Fruit fly (Drosophila melanogaster) whole organism, larva: ENCODE measurements around the gene Axs.

Experiments used
- noc ChIP-seq: fragments of 200-800 bp; sonication (Bioruptor generic); optimal IDR thresholded peaks from 3 replicates; lab custom pipeline; 2019; ENCODE audit warnings: missing biosample characterization, mild to moderate bottlenecking, missing genetic modification characterization, moderate library complexity

Axs gene

DNA sequence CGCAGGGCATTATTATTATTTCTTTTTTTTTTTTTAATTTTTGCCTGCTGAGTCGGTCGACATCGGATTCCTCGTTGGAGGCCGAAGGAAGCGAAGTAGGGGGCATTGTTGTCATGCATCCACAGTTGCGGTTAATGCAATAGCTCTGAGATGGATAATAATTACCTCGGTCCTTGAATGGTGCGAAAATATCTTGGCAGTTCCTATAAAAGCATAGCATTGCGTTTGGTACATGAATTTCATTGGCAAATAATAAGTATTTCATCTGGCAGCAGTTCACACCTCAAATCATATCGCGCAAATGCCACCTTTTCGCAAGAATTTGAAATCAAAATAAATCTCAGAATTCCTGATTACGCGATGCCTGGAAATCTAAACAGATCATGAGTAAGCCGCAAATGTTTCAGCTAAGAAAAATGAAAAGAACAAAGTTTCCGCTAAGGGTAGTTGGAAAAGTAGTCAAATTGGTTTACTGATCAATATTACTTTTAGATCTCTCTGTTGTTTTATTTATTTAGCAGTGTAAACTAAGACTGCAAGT, 36.5 kb downstream of the Axs start:
- no peak for TF ChIP-seq noc (tag; lab: Kevin White, UChicago)

DNA sequence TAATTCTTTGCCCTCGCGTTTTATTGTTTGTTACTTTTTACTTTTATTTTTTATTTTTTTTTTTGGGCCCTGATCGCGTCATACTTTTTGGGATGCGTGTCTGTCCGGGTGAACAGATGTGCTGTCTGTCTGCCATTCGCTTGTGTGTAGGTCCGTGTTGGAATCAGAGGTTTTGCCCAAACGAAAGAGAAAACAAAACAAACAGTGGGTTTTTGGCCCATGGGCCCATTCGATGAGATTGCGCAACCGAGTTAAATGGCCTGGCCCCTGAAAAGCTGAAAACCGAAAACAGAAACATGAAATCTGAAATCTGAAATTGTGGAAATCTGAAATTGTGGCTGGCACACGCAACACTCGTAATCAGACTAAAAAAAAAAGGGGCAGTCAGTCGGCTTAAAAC, 38.2 kb downstream of the Axs start:
- no peak for TF ChIP-seq noc (tag; lab: Kevin White, UChicago)

DNA sequence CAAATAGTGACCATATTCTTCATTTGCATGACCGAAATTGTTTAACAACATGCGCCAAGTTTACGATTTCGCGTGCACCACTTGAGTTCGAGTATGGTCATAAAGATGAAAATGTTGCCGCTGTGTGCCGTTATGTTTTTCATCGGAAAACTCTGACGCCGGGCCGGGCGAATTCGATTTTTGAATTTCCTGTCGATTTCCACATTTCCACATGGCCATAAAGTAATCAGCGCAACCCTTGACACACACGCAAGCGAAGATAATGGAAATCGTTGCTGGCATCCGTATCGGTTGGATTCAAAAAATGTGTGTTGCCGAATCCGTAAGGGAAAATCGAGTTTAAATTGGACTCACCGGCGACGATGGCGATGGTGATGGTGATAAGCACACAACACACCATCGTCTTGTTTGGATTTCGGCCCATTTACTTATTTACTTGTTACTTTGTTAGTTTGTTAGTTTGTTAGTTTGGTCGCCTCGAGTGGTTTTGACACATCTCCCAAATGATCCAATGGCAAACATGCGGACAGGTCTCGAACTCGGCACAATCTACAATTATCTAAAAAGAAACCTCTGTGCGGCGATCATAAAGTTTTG, 39.1 kb downstream of the Axs start:
- no peak for TF ChIP-seq noc (tag; lab: Kevin White, UChicago)

DNA sequence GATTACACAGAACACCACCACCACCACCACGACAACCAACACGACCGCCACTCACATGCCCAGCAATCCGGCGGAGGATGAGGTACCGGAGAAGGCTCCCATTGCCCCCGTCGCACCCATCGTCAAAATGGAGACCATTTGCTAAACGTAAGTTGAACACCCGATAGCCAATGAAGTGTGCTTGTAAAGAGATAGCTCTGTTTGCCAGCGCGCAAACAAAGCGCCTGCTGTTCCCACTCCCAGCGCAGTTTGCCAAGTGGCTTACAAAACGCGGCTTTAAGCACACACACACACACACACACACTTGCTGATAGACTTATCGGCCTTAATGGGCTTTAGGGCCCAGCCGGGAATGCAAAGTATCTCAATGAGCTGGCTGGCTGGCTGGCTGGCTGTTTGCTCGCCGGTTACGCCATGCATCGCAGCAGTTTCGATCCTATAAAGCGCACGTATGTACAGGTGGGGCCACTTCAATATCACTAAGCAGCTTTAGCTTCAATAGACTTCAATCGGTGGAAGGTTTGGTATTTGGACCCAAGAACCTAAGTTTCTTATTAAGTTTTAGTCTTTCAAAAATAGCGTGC, 40.2 kb downstream of the Axs start:
- no peak for TF ChIP-seq noc (tag; lab: Kevin White, UChicago)

DNA sequence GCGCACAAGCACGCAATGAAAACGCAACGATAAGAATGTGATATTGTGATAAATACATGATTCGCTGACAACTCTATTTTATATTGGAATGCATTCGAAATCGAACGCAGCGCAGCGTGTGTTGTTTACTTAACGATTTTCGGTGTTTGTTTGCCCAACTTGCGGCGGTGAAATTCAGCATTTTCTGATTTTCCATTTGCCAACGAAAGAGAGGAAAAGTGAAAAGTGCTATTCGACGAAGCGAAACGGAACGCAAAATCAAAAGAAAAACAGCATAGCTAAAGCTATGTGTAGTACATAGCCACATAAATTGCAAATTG, 42.6 kb downstream of the Axs start:
- TF ChIP-seq noc (tag; lab: Kevin White, UChicago), result no peak

DNA sequence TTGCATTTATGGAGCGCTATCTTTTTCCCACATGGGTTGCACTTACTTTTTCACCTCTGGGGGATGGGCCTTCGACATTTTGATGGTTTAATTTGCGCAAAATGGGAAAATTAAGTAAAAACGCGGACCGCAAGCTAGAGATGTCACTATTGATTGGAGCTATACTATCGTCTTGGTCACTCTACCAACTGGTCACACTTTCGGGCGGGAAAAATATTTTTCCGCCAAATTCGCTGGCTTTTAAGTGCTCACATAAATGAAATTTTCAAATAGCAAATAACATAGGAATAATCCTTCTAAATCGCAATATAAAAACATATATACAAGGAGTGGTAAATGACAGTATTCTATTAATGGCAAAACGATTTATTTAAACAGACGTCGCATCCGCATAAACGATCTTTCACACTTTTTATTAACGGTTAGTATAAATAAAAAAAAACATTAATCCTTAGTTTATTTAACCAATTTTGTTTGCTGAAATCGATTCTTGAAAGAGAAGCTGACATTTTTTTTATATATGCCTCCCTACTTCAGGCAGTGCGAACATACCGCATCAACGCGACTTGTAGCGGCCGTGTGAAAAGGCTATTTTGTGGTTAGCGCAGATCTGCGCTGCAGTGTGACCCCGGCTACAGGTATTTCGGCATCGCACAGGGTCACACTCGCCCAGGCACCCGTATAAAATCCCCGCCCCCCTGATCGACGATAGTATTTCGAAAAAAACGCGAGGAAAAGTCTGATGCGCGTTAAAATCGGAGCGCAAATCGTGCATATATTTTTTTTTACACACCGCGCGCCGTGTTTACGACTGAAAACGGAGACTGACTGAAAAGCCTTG, 43.2 kb downstream of the Axs start, which contains the start of the genes SNRPG and mthl1:
TSS of gene SNRPG (minus strand) at position 160 of the 841 bp plus-strand sequence.
TSS of gene mthl1 (plus strand) at position 709 of the 841 bp plus-strand sequence.
- TF ChIP-seq noc (tag; lab: Kevin White, UChicago), result no peak

DNA sequence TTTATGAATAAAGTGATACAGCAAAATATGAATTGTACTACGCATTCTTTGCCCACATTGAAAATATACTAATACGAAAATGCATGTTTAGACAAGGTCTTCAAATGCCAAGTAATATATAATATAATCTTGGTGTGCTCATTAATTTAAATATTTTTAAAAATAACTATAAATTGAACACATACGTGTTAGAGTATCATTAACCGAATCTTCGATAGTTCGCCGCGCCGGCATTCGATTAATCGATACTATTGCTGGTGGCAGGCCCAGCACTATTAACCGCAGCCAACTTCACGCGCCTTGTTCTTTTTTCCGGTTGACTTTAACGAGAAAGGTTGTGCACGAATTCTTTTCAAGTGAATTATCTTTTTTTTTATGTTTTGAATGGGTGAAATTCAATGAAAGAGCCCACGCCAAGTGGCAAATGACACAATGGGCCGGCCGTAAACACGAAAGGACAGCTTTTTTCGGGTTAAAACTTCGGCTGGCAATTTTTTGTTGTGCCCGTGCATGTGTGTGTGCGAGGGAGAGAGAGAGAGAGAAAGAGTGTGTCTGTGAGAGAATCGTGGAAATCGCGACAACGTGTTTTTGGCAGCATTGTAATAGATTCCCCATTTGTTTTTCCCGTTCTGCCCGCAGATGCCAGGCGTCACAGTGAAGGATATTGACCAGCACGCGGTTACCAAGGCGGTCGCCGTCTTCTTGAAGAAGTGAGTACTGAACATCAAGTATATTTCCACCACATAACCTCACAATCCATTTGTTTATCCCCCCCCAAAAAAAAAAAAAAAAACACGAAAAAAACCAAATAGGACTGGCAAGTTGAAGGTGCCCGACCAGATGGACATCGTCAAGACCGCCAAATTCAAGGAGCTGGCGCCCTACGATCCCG, 45.9 kb downstream of the Axs start, which contains the start of gene RpS19a:
TSS of gene RpS19a (plus strand) at position 301 of the 892 bp plus-strand sequence.
- peak; percentile 66 for TF ChIP-seq noc (tag; lab: Kevin White, UChicago)

DNA sequence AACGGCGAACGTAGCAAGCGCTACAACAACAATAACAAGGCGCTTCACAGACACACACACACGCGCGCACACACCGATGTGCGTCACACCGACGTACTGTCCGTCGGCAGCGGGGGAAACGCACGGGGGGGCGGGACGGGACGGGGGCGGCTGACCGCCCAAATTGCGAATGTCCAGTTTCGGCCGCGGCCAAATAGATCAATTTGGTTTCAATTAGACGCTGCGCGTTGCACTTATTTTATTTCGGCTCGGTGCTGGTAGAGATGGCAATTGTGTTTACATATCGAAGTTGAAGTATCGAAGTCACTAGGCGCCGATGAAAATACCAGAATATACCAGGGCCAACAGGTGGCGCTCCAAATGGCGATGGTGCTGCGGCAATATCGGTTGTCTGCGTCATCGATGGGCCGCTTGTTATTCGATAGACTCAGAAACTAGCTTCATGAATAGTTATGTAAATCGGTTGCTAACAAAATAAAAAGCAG, 46.5 kb downstream of the Axs start, which contains the start of gene Rok:
TSS of gene Rok (minus strand) at position 309 of the 485 bp plus-strand sequence.
- TF ChIP-seq noc (tag; lab: Kevin White, UChicago), result no peak

DNA sequence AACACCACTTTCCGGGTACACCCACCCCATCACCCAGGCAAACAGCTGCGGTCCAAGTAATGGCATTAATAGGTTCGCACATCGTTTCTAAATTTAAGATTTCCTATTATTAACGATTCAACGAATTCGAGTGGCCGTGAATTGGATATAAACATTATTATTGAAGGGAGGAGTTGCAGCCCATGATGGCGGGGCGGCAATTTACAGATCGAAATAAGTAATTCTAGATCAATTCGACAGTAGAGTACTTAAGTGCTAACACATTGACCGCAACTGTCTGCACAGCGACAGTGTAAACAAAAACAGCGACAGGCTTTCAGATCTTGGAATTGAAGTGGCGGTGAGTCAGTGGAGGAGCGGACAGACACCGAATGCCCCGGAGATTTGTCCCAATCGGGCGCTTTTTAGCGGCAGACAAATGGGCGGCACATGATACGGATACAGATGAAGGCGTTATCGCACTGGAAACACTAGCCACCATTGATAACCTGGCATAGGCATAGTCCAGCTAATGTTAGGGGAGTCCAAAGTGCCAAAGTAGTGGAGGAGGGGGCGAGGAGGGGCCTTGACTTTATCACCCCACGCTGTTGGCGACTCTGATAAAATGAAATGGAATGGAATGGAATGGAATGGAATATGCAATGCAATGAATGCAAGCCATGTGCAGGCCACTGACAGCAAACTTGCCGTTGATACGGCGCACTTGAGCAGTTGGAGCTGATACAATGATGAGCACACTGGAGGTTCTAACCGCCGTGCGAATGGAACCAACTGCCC, 50.3 kb downstream of the Axs start:
- no peak for TF ChIP-seq noc (tag; lab: Kevin White, UChicago)

DNA sequence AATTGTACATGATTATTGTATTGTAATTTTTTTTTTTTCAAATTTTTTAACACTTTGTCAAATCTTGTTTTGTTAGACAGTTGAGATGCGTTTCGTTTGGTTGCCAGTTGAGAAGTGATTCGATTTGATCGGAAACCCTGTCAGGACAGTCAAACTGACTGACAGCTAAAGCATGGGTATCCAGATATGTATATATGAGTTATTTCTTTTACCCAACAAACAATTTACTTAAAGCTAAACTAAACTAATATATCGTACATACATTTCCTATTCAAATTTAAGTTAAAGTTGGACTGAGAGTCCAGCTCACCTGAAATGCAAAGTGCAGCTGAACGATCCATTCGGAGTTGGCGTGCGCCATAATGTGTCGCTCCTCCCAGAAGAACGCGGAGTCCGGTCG, 51.6 kb downstream of the Axs start, which contains the start of gene CG9777:
TSS of gene CG9777 (minus strand) at position 101 of the 400 bp plus-strand sequence.
- no peak for TF ChIP-seq noc (tag; lab: Kevin White, UChicago)
